Worm (Caenorhabditis elegans): ENCODE measurements around the gene nhr-234.

DNA sequence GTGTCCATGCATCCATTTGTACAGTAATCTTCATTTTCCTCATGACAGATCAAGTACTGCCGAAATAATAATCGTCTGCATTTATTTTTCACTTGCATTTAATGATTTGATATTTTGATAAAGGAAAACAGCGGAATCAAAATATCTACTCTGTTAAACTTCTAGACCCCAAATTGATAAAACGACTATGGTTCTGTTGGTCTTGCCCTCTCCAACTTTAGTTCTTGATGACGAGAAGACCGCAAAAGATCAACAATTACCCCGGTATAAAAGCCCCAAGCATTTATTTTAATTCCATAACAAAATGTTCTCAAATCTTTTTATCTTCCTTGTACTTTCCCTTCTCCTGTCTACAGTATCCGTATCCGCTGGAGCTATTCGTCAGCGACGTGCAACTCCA, 27.8 kb upstream of the nhr-234 start, which contains the start of gene Y38E10A.9:
- TF ChIP-seq snpc-4 (GFP tag; optimal IDR thresholded peaks at IDR 0.05), result no peak
- TF ChIP-seq snpc-4 (tag; optimal IDR thresholded peaks at IDR 0.05), result no peak
- no peak for TF ChIP-seq madf-6 (GFP tag; IDR thresholded peaks at IDR 0.05)
- TF ChIP-seq F33H1.4 (GFP tag; IDR thresholded peaks at IDR 0.05), result no peak
- no peak for TF ChIP-seq Y79H2A.3 (GFP tag; conservative IDR thresholded peaks at IDR 0.05)
- no peak for TF ChIP-seq tbx-9 (tag; optimal IDR thresholded peaks at IDR 0.05; ENCODE audit: borderline replicate concordance)
- no peak for TF ChIP-seq unc-62 (GFP tag; optimal IDR thresholded peaks at IDR 0.05)
- no peak for TF ChIP-seq lsl-1 (GFP tag; optimal IDR thresholded peaks at IDR 0.05)
- TF ChIP-seq akir-1 (GFP tag; optimal IDR thresholded peaks at IDR 0.05), result no peak
- no peak for TF ChIP-seq B0261.1 (tag; optimal IDR thresholded peaks at IDR 0.05)
- no peak for TF ChIP-seq ccch-3 (GFP tag; optimal IDR thresholded peaks at IDR 0.05)
- TF ChIP-seq B0336.3 (GFP tag; IDR thresholded peaks at IDR 0.05), result no peak
- TF ChIP-seq ama-1 (optimal IDR thresholded peaks at IDR 0.05), result no peak
- no peak for TF ChIP-seq ama-1 (GFP tag; optimal IDR thresholded peaks at IDR 0.05)
- TF ChIP-seq sea-2 (GFP tag; IDR thresholded peaks at IDR 0.05), result no peak
- TF ChIP-seq lag-1 (GFP tag; IDR thresholded peaks at IDR 0.05), result no peak
